Worm (Caenorhabditis elegans): ENCODE measurements around the gene F14H3.5.

DNA sequence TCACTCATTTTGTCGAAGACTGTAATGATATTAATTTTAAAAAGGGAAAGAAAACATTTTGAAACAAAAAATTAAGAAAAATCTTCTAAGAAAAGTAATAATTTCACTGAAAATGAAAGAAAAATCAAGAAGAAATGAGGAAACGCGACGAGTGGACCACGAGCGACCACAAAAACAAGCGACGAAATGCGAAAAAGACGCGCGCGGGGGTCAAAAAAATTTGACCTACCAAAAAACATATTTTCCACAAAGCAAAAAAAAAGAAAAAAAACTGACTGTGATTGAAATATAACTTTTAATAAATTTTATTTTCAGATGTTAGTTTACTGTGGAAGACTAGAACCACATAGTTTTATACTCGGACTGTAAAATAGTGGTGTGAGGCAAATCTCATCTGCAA lies 2.0 kb upstream of the F14H3.5 start, which contains the start of gene F14H3.6:
- TF ChIP-seq ama-1 (optimal IDR thresholded peaks at IDR 0.05) (no peak), zag-1 (tag; optimal IDR thresholded peaks at IDR 0.05) (no peak), snpc-4 (tag; optimal IDR thresholded peaks at IDR 0.05) (no peak), skn-1 (tag; optimal IDR thresholded peaks at IDR 0.05) (no peak), ceh-9 (tag; optimal IDR thresholded peaks at IDR 0.05) (no peak), lin-39 (tag; optimal IDR thresholded peaks at IDR 0.05) (no peak), ceh-82 (tag; optimal IDR thresholded peaks at IDR 0.05) (no peak), nhr-77 (tag; optimal IDR thresholded peaks at IDR 0.05) (no peak), elt-2 (tag; optimal IDR thresholded peaks at IDR 0.05) (no peak), nhr-11 (tag; optimal IDR thresholded peaks at IDR 0.05) (no peak), fos-1 (tag; optimal IDR thresholded peaks at IDR 0.05) (no peak), egl-5 (tag; optimal IDR thresholded peaks at IDR 0.05) (no peak), nfya-1 (tag; optimal IDR thresholded peaks at IDR 0.05; ENCODE audit: insufficient read depth) (no peak)

Data from whole organism, L3 larva.